Fruit fly (Drosophila melanogaster) whole organism, embryonic: ENCODE measurements around the gene CG9150.

Experiments used
- Bdp1 ChIP-seq: fragments of 200-800 bp; sonication (Bioruptor generic); optimal IDR thresholded peaks from 3 replicates; lab custom pipeline; 2016; ENCODE audit warnings: missing biosample characterization, missing genetic modification characterization
- CG10209 ChIP-seq: fragments of 200-800 bp; sonication (Bioruptor generic); optimal IDR thresholded peaks from 3 replicates; lab custom pipeline; 2017; ENCODE audit warnings: missing biosample characterization, mild to moderate bottlenecking, missing genetic modification characterization, missing genetic modification reagents
- CG10462 ChIP-seq: fragments of 200-800 bp; sonication (Bioruptor generic); optimal IDR thresholded peaks from 2 replicates; lab custom pipeline; 2016; ENCODE audit warnings: missing biosample characterization, missing genetic modification characterization
- CG10543 ChIP-seq: fragments of 200-800 bp; sonication (Bioruptor generic); optimal IDR thresholded peaks from 3 replicates; lab custom pipeline; 2017; ENCODE audit warnings: missing biosample characterization, mild to moderate bottlenecking, missing genetic modification characterization, moderate library complexity
- CG11398 ChIP-seq: fragments of 200-800 bp; sonication (Bioruptor generic); optimal IDR thresholded peaks from 2 replicates; lab custom pipeline; 2016; ENCODE audit warnings: missing biosample characterization, missing genetic modification characterization
- CG12071 ChIP-seq: fragments of 200-800 bp; sonication (Bioruptor generic); optimal IDR thresholded peaks from 3 replicates; lab custom pipeline; 2018; ENCODE audit warnings: missing biosample characterization, mild to moderate bottlenecking, missing genetic modification characterization
- CG12104 ChIP-seq: fragments of 200-800 bp; sonication (Bioruptor generic); optimal IDR thresholded peaks from 3 replicates; lab custom pipeline; 2016; ENCODE audit warnings: missing biosample characterization, missing genetic modification characterization
- CG13123 ChIP-seq: fragments of 200-800 bp; sonication (Bioruptor generic); optimal IDR thresholded peaks from 2 replicates; lab custom pipeline; 2016; ENCODE audit warnings: missing biosample characterization, missing genetic modification characterization
- CG14860 ChIP-seq: fragments of 200-800 bp; sonication (Bioruptor generic); IDR thresholded peaks from 3 replicates; pipeline ENCODE4 v1.3.6; 2022; ENCODE audit warnings: missing biosample characterization, missing genetic modification characterization; ENCODE audit not compliant: partially characterized antibody
- CG1529 ChIP-seq: fragments of 200-800 bp; sonication (Bioruptor generic); optimal IDR thresholded peaks from 3 replicates; lab custom pipeline; 2018; ENCODE audit warnings: missing biosample characterization, missing genetic modification characterization
- CG16813 ChIP-seq: fragments of 200-800 bp; sonication (Bioruptor generic); IDR thresholded peaks from 3 replicates; pipeline ENCODE4 v1.3.6; 2022; ENCODE audit warnings: missing biosample characterization, missing genetic modification characterization; ENCODE audit not compliant: partially characterized antibody
- CG17829 ChIP-seq: fragments of 200-800 bp; optimal IDR thresholded peaks from 2 replicates; lab custom pipeline; 2019; ENCODE audit warnings: missing biosample characterization, mild to moderate bottlenecking, missing genetic modification characterization, moderate library complexity
- CG2875 ChIP-seq: fragments of 200-800 bp; sonication (Bioruptor generic); optimal IDR thresholded peaks from 2 replicates; lab custom pipeline; 2017; ENCODE audit warnings: missing biosample characterization, mild to moderate bottlenecking, missing genetic modification characterization, missing genetic modification reagents
- CG30431 ChIP-seq: fragments of 200-800 bp; sonication (Bioruptor generic); optimal IDR thresholded peaks from 2 replicates; lab custom pipeline; 2017; ENCODE audit warnings: missing biosample characterization, missing genetic modification characterization
- CG31224 ChIP-seq: fragments of 200-800 bp; sonication (Bioruptor generic); IDR thresholded peaks from 2 replicates; pipeline ENCODE4 v1.3.6; 2022; ENCODE audit warnings: missing biosample characterization, missing genetic modification characterization
- CG3281 ChIP-seq: fragments of 200-800 bp; sonication (Bioruptor generic); optimal IDR thresholded peaks from 3 replicates; lab custom pipeline; 2017; ENCODE audit warnings: missing biosample characterization, mild to moderate bottlenecking, missing genetic modification characterization
- CG4328 ChIP-seq: fragments of 200-800 bp; sonication (Bioruptor generic); optimal IDR thresholded peaks from 3 replicates; lab custom pipeline; 2017; ENCODE audit warnings: missing biosample characterization, missing genetic modification reagents, missing genetic modification characterization
- CG7786 ChIP-seq: fragments of 200-800 bp; sonication (Bioruptor generic); optimal IDR thresholded peaks from 2 replicates; lab custom pipeline; 2016; ENCODE audit warnings: missing biosample characterization, missing genetic modification characterization
- CG7987 ChIP-seq: fragments of 200-800 bp; sonication (Bioruptor generic); optimal IDR thresholded peaks from 2 replicates; lab custom pipeline; 2018; ENCODE audit warnings: missing biosample characterization, mild to moderate bottlenecking, missing genetic modification characterization, moderate library complexity
- CG9727 ChIP-seq: fragments of 200-800 bp; sonication (Bioruptor generic); optimal IDR thresholded peaks from 3 replicates; lab custom pipeline; 2017; ENCODE audit warnings: missing biosample characterization, mild to moderate bottlenecking, missing genetic modification characterization
- CG9876 ChIP-seq: fragments of 200-800 bp; sonication (Bioruptor generic); optimal IDR thresholded peaks from 2 replicates; lab custom pipeline; 2016; ENCODE audit warnings: missing biosample characterization, missing genetic modification characterization
- Chrac-16 ChIP-seq: fragments of 200-800 bp; sonication (Bioruptor generic); optimal IDR thresholded peaks from 3 replicates; lab custom pipeline; 2016; ENCODE audit warnings: missing biosample characterization, missing genetic modification characterization
- CkIIα-i1 ChIP-seq: fragments of 200-800 bp; sonication (Bioruptor generic); IDR thresholded peaks from 2 replicates; pipeline ENCODE4 v1.3.6; 2022; ENCODE audit warnings: missing biosample characterization, missing genetic modification characterization
- Eip74EF ChIP-seq, 2 experiments: fragments of 200-800 bp in 1 of 2; fragments of >200 bp in 1 of 2; sonication (Bioruptor generic) in 1 of 2; optimal IDR thresholded peaks; 2 replicates each; lab custom pipeline; 2017 to 2019; ENCODE audit warnings: missing biosample characterization in 2 of 2, missing genetic modification characterization in 2 of 2, mild to moderate bottlenecking in 1 of 2, moderate library complexity in 1 of 2
- HLH3B ChIP-seq: fragments of 200-800 bp; sonication (Bioruptor generic); IDR thresholded peaks from 2 replicates; pipeline ENCODE4 v1.3.6; 2022; ENCODE audit warnings: missing biosample characterization, missing genetic modification characterization
- MBD-R2 ChIP-seq: fragments of 200-800 bp; sonication (Bioruptor generic); IDR thresholded peaks from 2 replicates; pipeline ENCODE4 v1.3.6; 2022; ENCODE audit warnings: missing biosample characterization, missing genetic modification characterization
- Max ChIP-seq: fragments of 200-800 bp; sonication (Bioruptor generic); optimal IDR thresholded peaks from 2 replicates; lab custom pipeline; 2016; ENCODE audit warnings: missing biosample characterization, mild to moderate bottlenecking, missing genetic modification characterization
- PHDP ChIP-seq: fragments of 200-800 bp; sonication (Bioruptor generic); optimal IDR thresholded peaks from 3 replicates; lab custom pipeline; 2018; ENCODE audit warnings: missing biosample characterization, mild to moderate bottlenecking, missing genetic modification characterization, moderate library complexity
- Ravus ChIP-seq: fragments of 200-800 bp; sonication (Bioruptor generic); IDR thresholded peaks from 2 replicates; pipeline ENCODE4 v1.3.6; 2022; ENCODE audit warnings: missing biosample characterization, missing genetic modification characterization
- Rfx ChIP-seq: fragments of 200-800 bp; sonication (Bioruptor generic); IDR thresholded peaks from 2 replicates; pipeline ENCODE4 v1.3.6; 2022; ENCODE audit warnings: missing biosample characterization, missing genetic modification characterization
- Vsx1 ChIP-seq: fragments of 200-800 bp; sonication (Bioruptor generic); optimal IDR thresholded peaks from 2 replicates; lab custom pipeline; 2017; ENCODE audit warnings: missing biosample characterization, mild to moderate bottlenecking, missing genetic modification characterization, missing genetic modification reagents
- ase ChIP-seq: fragments of 200-800 bp; sonication (Bioruptor generic); IDR thresholded peaks from 3 replicates; pipeline ENCODE4 v1.3.6; 2022; ENCODE audit warnings: missing biosample characterization, missing genetic modification characterization
- bowl ChIP-seq: fragments of 200-800 bp; sonication (Bioruptor generic); IDR thresholded peaks from 2 replicates; pipeline ENCODE4 v1.3.6; 2022; ENCODE audit warnings: missing biosample characterization, missing genetic modification characterization
- cad ChIP-seq: fragments of >200 bp; optimal IDR thresholded peaks from 2 replicates; lab custom pipeline; 2017; ENCODE audit warnings: missing biosample characterization, missing genetic modification characterization
- chm ChIP-seq: fragments of 200-800 bp; sonication (Bioruptor generic); IDR thresholded peaks from 2 replicates; pipeline ENCODE4 v1.3.6; 2022; ENCODE audit warnings: missing biosample characterization, missing genetic modification characterization
- crol ChIP-seq: fragments of 200-800 bp; sonication (Bioruptor generic); IDR thresholded peaks from 2 replicates; pipeline ENCODE4 v1.3.6; 2022; ENCODE audit warnings: missing biosample characterization, missing genetic modification characterization
- dan ChIP-seq: fragments of 200-800 bp; sonication (Bioruptor generic); IDR thresholded peaks from 2 replicates; pipeline ENCODE4 v1.3.6; 2022; ENCODE audit warnings: missing biosample characterization, missing genetic modification characterization
- dpn ChIP-seq, 2 experiments: fragments of 200-800 bp; sonication (Bioruptor generic); optimal IDR thresholded peaks; 3 replicates each; lab custom pipeline; 2016; ENCODE audit warnings: missing biosample characterization in 2 of 2, missing genetic modification characterization in 2 of 2
- esg ChIP-seq: fragments of 200-800 bp; sonication (Bioruptor generic); conservative IDR thresholded peaks from 2 replicates; pipeline ENCODE4 v1.3.6; 2022; ENCODE audit warnings: missing biosample characterization, missing genetic modification characterization
- exex ChIP-seq: fragments of 200-800 bp; sonication (Bioruptor generic); optimal IDR thresholded peaks from 4 replicates; lab custom pipeline; 2018; ENCODE audit warnings: missing biosample characterization, mild to moderate bottlenecking, missing genetic modification characterization, moderate library complexity
- inv ChIP-seq: fragments of 200-800 bp; sonication (Bioruptor generic); IDR thresholded peaks from 2 replicates; pipeline ENCODE4 v1.3.6; 2022; ENCODE audit warnings: missing biosample characterization, missing genetic modification characterization; ENCODE audit not compliant: partially characterized antibody
- lmd ChIP-seq: fragments of 200-800 bp; sonication (Bioruptor generic); IDR thresholded peaks from 2 replicates; pipeline ENCODE4 v1.3.6; 2022; ENCODE audit warnings: missing biosample characterization, missing genetic modification characterization
- nom ChIP-seq: fragments of 200-800 bp; sonication (Bioruptor generic); optimal IDR thresholded peaks from 2 replicates; lab custom pipeline; 2017; ENCODE audit warnings: missing biosample characterization, missing genetic modification characterization, mild to moderate bottlenecking, moderate library complexity, missing genetic modification reagents
- odd ChIP-seq: fragments of 200-800 bp; sonication (Bioruptor generic); optimal IDR thresholded peaks from 2 replicates; lab custom pipeline; 2017; ENCODE audit warnings: missing biosample characterization, mild to moderate bottlenecking, missing genetic modification characterization
- sens ChIP-seq: fragments of 200-800 bp; sonication (Bioruptor generic); peaks from one replicate; lab custom pipeline; 2016; ENCODE audit warnings: missing biosample characterization, missing genetic modification characterization
- shn ChIP-seq: fragments of 200-800 bp; sonication (Bioruptor generic); optimal IDR thresholded peaks from 3 replicates; lab custom pipeline; 2016; ENCODE audit warnings: missing biosample characterization, missing genetic modification characterization
- slbo ChIP-seq: fragments of 200-800 bp; sonication (Bioruptor generic); IDR thresholded peaks from 2 replicates; pipeline ENCODE4 v1.3.6; 2022; ENCODE audit warnings: missing biosample characterization, missing genetic modification characterization
- sna ChIP-seq: fragments of 200-800 bp; sonication (Bioruptor generic); IDR thresholded peaks from 2 replicates; pipeline ENCODE4 v1.3.6; 2022; ENCODE audit warnings: missing biosample characterization, missing genetic modification characterization; ENCODE audit not compliant: partially characterized antibody
- sug ChIP-seq: fragments of 200-800 bp; optimal IDR thresholded peaks from 2 replicates; lab custom pipeline; 2019; ENCODE audit warnings: missing biosample characterization, mild to moderate bottlenecking, missing genetic modification characterization, moderate library complexity
- vnd ChIP-seq: fragments of 200-800 bp; sonication (Bioruptor generic); IDR thresholded peaks from 3 replicates; pipeline ENCODE4 v1.3.6; 2022; ENCODE audit warnings: missing biosample characterization, missing genetic modification characterization; ENCODE audit not compliant: partially characterized antibody

CG9150 gene

dm6 chr2L:6065823-6066222 is 2.6 kb downstream of the CG9150 start, which contains the start of the genes Fbw5 and CG9147 (continued):
- TF ChIP-seq shn (GFP tag; lab: Kevin White, UChicago) = peak; percentile 99
- TF ChIP-seq CG4328 (GFP tag; lab: Kevin White, UChicago) = peak; percentile 83
- peak; percentile 99 for TF ChIP-seq odd (GFP tag; lab: Kevin White, UChicago)
- peak; percentile 99 for TF ChIP-seq CG17829 (tag; lab: Kevin White, UChicago)
- peak; percentile 96 for TF ChIP-seq CkIIα-i1 (GFP tag; lab: Robert Waterston, UW)
- TF ChIP-seq PHDP (tag; lab: Kevin White, UChicago) = peak; percentile 100
- TF ChIP-seq CG7786 (GFP tag; lab: Kevin White, UChicago) = peak; percentile 99
- TF ChIP-seq CG11398 (GFP tag; lab: Kevin White, UChicago) = peak; percentile 99
- TF ChIP-seq Max = peak; percentile 100
- TF ChIP-seq CG10209 = peak; percentile 100
- TF ChIP-seq Chrac-16 = peak; percentile 100
- peak; percentile 95 for TF ChIP-seq dan
- peak; percentile 93 for TF ChIP-seq CG10543 (GFP tag; lab: Kevin White, UChicago)
- peak; percentile 100 for TF ChIP-seq Rfx
- TF ChIP-seq cad (GFP tag; lab: Kevin White, UChicago) = no peak
- TF ChIP-seq CG13123 (GFP tag; lab: Kevin White, UChicago) = peak; percentile 99
- peak; percentile 96 for TF ChIP-seq CG31224
- peak; percentile 96 for TF ChIP-seq Bdp1 (GFP tag; lab: Kevin White, UChicago)
- peak; percentile 98 for TF ChIP-seq CG12071 (GFP tag; lab: Kevin White, UChicago)
- peak; percentile 100 for TF ChIP-seq sens
- peak; percentile 67 for TF ChIP-seq CG14860 (GFP tag; lab: Robert Waterston, UW)
- TF ChIP-seq sna (GFP tag; lab: Robert Waterston, UW) = peak; percentile 62; the same call in 1 of the 2 replicates
- peak; percentile 100 for TF ChIP-seq CG9727 (GFP tag; lab: Kevin White, UChicago)
- peak; percentile 97 for TF ChIP-seq nom
- TF ChIP-seq slbo = peak; percentile 100
- peak; percentile 100 for TF ChIP-seq lmd (GFP tag; lab: Robert Waterston, UW)
- TF ChIP-seq dpn (GFP tag; optimal IDR thresholded peaks at IDR 0.05; lab: Kevin White, UChicago) = peak; percentile 100
- TF ChIP-seq Ravus (GFP tag; lab: Robert Waterston, UW) = peak; percentile 99
- peak; percentile 100 for TF ChIP-seq CG10462 (GFP tag; lab: Kevin White, UChicago)
- TF ChIP-seq crol (GFP tag; lab: Robert Waterston, UW) = peak; percentile 89
- peak; percentile 99 for TF ChIP-seq CG1529 (GFP tag; lab: Kevin White, UChicago)
- peak; percentile 100 for TF ChIP-seq MBD-R2 (GFP tag; lab: Robert Waterston, UW)
- peak; percentile 98 for TF ChIP-seq bowl (GFP tag; lab: Robert Waterston, UW)
- no peak; the same call in 2 of the 3 replicates for TF ChIP-seq vnd (GFP tag; lab: Robert Waterston, UW)
- TF ChIP-seq inv = peak; percentile 18; the same call in 1 of the 2 replicates
- peak; percentile 98 for TF ChIP-seq CG7987 (GFP tag; lab: Kevin White, UChicago)
- peak in 1 of 2 experiments; percentile 100 for TF ChIP-seq Eip74EF (GFP tag; optimal IDR thresholded peaks at IDR 0.05; lab: Kevin White, UChicago)
- TF ChIP-seq exex (tag; lab: Kevin White, UChicago) = peak; percentile 94
- TF ChIP-seq esg (GFP tag; lab: Robert Waterston, UW) = peak; percentile 100
- TF ChIP-seq ase (GFP tag; lab: Robert Waterston, UW) = peak; percentile 99
- peak; percentile 98 for TF ChIP-seq CG3281
- peak; percentile 98 for TF ChIP-seq sug (tag; lab: Kevin White, UChicago)
- TF ChIP-seq Vsx1 (GFP tag; lab: Kevin White, UChicago) = peak; percentile 98
- peak; percentile 100 for TF ChIP-seq CG2875 (GFP tag; lab: Kevin White, UChicago)
- peak; percentile 100 for TF ChIP-seq CG12104 (GFP tag; lab: Kevin White, UChicago)
- TF ChIP-seq chm = peak; percentile 100
- TF ChIP-seq CG30431 = peak; percentile 99
- peak; percentile 100 for TF ChIP-seq HLH3B
- peak; percentile 46; the same call in 1 of the 3 replicates for TF ChIP-seq CG16813 (GFP tag; lab: Robert Waterston, UW)
- peak; percentile 98 for TF ChIP-seq CG9876
